Worm (Caenorhabditis elegans) whole organism, L4/young adult: Measurements from ENCODE around the gene inpp-4B.
"Not testable (repeated sequence)": the region's sequence is repeated elsewhere in the genome, so short reads cannot be mapped to it uniquely, and the experiment has no call there.

Experiments
- W03F9.2 ChIP-seq: fragments of 150-350 bp; optimal IDR thresholded peaks from 2 replicates; lab custom pipeline; 2014; ENCODE audit warnings: missing biosample characterization, missing genetic modification characterization
- dao-5 ChIP-seq: sonication (generic microtip); optimal IDR thresholded peaks from 2 replicates; lab custom pipeline; 2016; ENCODE audit warnings: missing genotype, missing genetic modification characterization, moderate library complexity, missing compliant biosample characterization
- him-1 ChIP-seq: sonication (generic microtip); optimal IDR thresholded peaks from 2 replicates; lab custom pipeline; 2016; ENCODE audit warnings: missing genotype, missing genetic modification reagents, missing genetic modification characterization, missing compliant biosample characterization

Gene inpp-4B

DNA sequence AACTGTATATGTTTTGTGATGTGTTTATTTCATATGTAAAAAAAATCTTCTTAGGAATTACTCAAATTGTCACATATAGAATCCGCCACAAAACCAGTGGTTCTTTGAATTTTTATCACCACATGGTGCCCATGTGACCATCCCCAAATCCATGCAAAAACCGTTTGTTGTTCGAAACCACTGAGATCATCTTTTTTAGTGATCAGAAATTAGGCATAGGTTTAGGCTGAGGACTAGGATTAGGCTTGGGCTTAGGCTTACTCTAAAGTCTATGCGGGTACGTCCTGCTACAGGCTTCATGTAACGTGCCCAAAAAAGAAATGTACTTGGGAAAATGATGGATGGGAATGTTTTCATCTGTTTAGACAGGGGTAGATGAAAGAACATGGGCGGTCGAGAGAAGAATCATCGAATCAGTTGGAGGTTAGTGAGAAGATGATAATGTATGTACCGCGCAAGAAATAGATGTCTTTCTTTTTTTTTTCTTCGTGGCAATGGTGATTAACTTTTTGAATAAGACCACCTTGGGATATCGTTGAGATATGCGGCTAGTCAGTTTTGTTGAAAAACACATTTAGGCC is 30.3 kb downstream of the inpp-4B start:
- TF ChIP-seq W03F9.2 (tag; lab: Kevin White, UChicago): no peak
- TF ChIP-seq him-1 (tag; lab: Kevin White, UChicago): no peak
- no peak for TF ChIP-seq dao-5

DNA sequence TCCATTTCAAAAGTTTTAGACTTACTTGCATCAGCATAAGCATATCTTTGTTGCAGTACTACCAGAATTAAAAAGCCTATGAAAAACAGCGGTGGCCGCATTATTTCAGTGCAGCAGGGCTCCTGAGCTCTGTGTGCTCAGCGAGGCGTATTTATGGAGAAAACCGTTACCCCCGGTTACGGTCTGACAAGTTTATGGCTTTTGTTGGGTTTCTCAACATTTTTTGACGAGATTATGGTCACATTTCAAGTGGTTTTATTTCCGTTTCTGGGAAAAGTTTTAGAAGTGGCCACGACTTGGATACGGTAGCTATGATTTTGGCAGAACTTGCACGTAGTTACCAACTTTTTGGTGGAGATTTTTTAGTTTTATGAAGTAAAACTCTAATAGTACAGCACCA is 32.7 kb downstream of the inpp-4B start, which contains the start of gene paml-1:
Gene paml-1 (minus strand): TSS at position 101 of the 400 bp plus-strand sequence.
- TF ChIP-seq him-1 (tag; lab: Kevin White, UChicago) (no peak), dao-5 (no peak), W03F9.2 (tag; lab: Kevin White, UChicago) (no peak)

DNA sequence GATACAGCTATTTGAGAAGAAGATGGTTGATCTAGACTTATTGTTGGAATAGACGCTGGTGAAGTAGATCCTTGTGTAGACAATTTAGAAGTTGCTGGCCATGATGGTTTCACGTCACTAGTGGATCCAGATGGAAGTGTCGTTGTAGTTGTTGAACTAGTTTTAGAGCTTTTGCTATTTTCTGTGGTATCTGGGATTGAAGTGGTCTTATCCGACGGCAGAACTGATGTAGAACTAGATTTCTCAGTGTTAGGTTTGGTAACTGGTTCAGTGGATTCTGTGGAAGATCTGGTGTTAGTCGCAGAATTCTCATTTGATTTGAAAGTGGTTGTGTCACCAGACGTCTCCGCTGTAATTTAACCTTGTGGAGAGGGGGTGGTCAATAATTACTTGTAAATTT is 35.0 kb downstream of the inpp-4B start:
- TF ChIP-seq him-1 (tag; lab: Kevin White, UChicago): no peak
- no peak for TF ChIP-seq W03F9.2 (tag; lab: Kevin White, UChicago)
- TF ChIP-seq dao-5: no peak

DNA sequence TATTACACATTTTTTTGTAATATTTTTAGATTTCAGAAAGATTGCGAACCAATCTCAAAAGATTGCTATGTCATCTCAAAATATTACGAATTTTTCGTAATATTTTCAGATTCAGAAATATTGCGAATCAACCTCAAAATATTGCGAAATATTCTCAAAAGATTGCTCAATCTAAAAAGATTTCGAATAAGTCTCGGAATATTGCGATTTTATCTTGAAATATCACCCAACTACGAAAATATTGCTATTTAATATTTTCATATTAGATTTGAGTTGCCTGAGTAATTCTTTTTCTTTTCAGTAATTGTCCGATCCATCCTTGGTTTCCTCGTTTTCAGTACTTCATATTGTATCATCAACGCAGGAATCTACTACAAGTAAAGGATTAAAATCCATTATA is 44.8 kb downstream of the inpp-4B start, which contains the start of gene Y70G10A.4:
Gene Y70G10A.4 (plus strand): TSS at position 301 of the 400 bp plus-strand sequence.
- not testable (repeated sequence) for TF ChIP-seq him-1 (tag; lab: Kevin White, UChicago); W03F9.2 (tag; lab: Kevin White, UChicago); dao-5

DNA sequence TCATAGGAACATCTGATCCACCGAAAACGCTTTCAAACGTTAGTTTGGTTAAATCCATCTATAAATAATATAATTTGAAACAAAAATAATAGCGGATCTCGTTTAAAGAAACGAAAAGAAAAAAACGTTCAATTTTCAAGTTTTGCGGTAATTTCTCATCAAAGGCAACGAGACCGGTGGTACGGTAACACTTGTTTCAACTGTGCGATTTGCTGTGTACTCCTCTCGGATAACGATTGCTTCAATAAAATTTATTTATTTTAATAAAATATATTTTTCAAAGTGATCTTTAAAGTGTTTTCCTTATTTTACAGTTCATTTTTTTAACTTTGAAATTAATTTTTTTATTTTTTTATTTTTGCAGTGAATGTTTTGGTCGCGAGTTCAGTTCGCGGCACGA is 48.1 kb downstream of the inpp-4B start, which contains the start of the genes rde-4 and cox-14:
Gene rde-4 (minus strand): TSS at position 60 of the 400 bp plus-strand sequence.
Gene cox-14 (plus strand): TSS at position 356 of the 400 bp plus-strand sequence.
- no peak for TF ChIP-seq dao-5
- TF ChIP-seq him-1 (tag; lab: Kevin White, UChicago): no peak
- TF ChIP-seq W03F9.2 (tag; lab: Kevin White, UChicago): peak; percentile 82

DNA sequence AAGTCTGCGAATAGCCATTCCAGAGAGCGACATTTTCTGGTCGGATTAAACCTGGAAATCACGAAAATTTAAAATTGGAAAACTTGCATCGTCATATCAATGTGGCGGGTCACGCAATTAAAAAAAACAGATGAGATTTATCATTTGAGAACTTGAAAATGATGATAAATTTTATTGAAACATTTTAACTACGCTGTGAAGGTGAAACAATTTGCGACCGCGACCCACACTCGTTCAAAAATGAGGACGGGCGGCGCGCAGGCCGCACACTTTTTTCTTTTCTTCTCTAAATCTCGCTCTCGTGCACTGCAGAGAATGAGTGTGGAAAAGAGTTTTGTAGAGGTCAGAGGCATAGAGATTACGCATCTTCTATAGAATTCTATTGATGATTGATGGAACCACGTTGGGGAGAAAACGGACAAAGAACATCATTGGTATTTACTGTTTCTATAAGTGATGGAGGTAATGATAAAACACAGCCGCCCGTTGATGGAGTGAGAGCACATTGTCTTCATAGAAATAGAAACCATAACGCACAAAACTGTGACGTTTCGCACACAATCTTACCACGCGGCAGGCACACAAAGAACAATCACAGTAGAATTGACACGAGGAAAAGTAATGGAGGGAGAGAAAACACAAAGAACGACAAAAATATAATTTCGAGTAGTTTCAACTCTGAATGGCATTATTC is 49.9 kb downstream of the inpp-4B start, which contains the start of gene cts-1:
Gene cts-1 (minus strand): TSS at position 51 of the 694 bp plus-strand sequence.
- TF ChIP-seq W03F9.2 (tag; lab: Kevin White, UChicago) (peak; percentile 57), him-1 (tag; lab: Kevin White, UChicago) (no peak)

DNA sequence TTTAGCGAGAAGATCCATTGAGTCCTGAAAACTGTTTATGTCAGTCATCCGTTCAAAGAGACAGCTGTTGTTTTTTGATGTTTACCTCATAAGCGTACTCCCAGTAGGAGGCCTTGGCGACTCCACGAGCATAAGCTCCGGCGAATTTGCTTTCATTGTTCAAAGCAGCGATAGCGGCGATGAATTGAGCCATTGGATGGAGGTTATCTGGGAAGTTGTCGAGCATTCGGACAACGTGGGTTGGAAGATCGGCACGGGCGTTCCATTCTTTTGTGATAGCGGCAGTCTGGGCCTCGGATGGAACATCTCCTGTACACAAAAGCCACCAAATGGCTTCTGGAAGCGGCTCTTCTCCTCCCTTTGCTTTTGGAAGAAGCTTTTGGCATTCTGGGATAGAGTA is 50.8 kb downstream of the inpp-4B start:
- no peak for TF ChIP-seq W03F9.2 (tag; lab: Kevin White, UChicago)
- TF ChIP-seq him-1 (tag; lab: Kevin White, UChicago): no peak
- no peak for TF ChIP-seq dao-5

DNA sequence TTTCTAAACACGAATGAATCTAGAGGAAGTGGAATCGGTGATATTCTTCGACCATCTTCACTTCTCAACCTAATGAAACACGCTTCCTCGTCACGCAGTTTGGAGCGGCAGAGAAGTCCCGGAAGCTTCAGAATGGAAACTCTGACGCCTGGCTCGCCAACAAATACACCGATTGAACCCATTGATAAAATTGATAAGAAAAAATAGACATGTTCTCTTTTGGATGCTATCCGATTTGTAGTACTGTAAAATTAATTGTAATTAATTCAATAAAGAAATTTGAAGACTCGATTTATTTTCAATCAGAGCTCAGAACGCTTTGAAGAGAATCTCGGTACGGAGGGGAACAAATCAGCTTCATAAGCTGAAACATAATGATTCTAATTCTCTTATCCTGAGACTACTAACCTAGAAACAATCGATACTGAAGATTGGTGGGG is 52.1 kb downstream of the inpp-4B start:
- TF ChIP-seq W03F9.2 (tag; lab: Kevin White, UChicago): no peak
- TF ChIP-seq dao-5: peak; percentile 58

DNA sequence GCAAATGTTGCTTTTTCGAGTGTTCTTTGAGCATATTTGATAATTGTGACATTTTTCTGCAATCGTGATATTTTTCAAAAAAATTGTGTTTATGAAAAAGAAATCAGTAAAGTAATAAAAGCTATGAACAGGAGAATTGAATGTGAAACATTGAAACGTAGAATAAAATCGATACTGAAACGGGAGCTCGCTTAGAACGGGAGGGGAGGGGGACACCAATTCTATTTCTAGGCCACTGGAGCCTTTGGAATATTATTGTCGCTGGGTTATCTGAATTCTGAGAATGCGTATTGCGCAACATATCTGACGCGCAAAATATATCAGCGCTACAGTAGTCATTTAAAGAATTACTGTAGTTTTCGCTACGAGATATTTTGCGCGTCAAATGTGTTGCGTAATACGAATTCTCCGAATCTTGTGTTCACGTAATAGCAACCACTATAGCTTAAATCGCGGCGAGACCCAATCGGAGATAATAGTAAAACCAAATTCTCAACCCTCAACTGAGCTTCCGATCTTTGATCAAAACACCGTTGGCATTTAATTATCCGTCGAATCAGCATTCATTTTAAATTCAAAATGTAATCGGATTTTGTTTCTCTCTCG is 54.7 kb downstream of the inpp-4B start, which contains the start of the genes blos-1 and best-18:
Gene blos-1 (minus strand): TSS at position 58 of the 606 bp plus-strand sequence.
Gene best-18 (plus strand): TSS at position 508 of the 606 bp plus-strand sequence.
- TF ChIP-seq W03F9.2 (tag; lab: Kevin White, UChicago): no peak
- TF ChIP-seq dao-5: no peak
- no peak for TF ChIP-seq him-1 (tag; lab: Kevin White, UChicago)
